Fruit fly (Drosophila melanogaster): ENCODE results near the gene Ilp4.

The Ilp4 gene

DNA sequence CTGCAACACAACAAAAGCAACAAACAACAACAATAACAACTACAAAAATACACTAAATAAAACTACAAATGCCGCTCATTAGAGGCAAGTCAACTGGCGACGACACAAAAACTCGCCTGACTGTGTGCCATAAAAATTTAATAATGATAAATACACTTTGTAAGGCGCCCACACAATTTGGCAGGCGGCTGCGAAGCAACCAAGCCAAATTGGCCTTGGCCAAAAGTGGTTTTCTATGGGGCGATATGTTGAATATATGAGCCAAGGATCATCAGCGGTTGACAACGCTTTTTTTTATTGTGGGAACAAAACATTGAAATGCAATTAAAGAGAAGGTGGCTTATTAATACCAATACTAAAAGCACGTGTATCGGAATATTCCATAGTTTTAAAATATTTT lies 46.1 kb upstream of the Ilp4 start:
- no peak for TF ChIP-seq eg (GFP tag; IDR thresholded peaks at IDR 0.05)
- TF ChIP-seq Sox14 (GFP tag; optimal IDR thresholded peaks at IDR 0.05), result no peak
- no peak for TF ChIP-seq lz (GFP tag; optimal IDR thresholded peaks at IDR 0.05)
- no peak for TF ChIP-seq spab (GFP tag; optimal IDR thresholded peaks at IDR 0.05)
- no peak for TF ChIP-seq CG7368 (GFP tag; optimal IDR thresholded peaks at IDR 0.05)
- TF ChIP-seq CG8119 (GFP tag; IDR thresholded peaks at IDR 0.05), result no peak
- no peak for TF ChIP-seq acj6 (GFP tag; optimal IDR thresholded peaks at IDR 0.05)
- no peak for TF ChIP-seq Eip93F (GFP tag; optimal IDR thresholded peaks at IDR 0.05)

DNA sequence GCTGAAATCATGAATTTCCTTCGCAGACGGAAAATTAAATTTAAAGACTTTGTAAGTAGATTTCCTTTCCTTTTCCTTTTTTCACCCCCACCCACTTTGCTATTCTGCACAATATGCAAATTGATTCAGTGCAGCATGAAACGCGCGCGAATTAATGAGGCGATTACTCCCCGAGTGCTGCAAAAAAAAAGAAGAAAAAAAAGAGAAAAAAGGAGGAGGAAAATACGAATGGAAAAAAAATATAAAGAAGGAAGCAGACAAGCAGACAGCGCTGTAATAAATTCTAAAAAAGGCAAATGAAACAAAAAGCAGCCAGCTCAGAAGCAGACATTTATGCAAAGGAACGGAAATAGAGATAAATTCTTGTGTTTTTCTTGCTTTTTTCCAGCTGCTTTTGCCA lies 44.7 kb upstream of the Ilp4 start:
- TF ChIP-seq CG31627 (GFP tag; optimal IDR thresholded peaks at IDR 0.05) (no peak), CG10669 (GFP tag; optimal IDR thresholded peaks at IDR 0.05) (peak; percentile 83), fd85E (GFP tag; optimal IDR thresholded peaks at IDR 0.05) (no peak), pdm3 (GFP tag; optimal IDR thresholded peaks at IDR 0.05) (peak; percentile 56), fkh (GFP tag; optimal IDR thresholded peaks at IDR 0.05) (no peak), fd59A (GFP tag; optimal IDR thresholded peaks at IDR 0.05) (peak; percentile 41), lz (GFP tag; optimal IDR thresholded peaks at IDR 0.05) (no peak), Sox102F (GFP tag; optimal IDR thresholded peaks at IDR 0.05) (no peak), CG6163 (GFP tag; IDR thresholded peaks at IDR 0.05) (peak; percentile 91), vri (GFP tag; optimal IDR thresholded peaks at IDR 0.05) (no peak), eg (GFP tag; IDR thresholded peaks at IDR 0.05) (peak; percentile 85), CG10631 (GFP tag; optimal IDR thresholded peaks at IDR 0.05) (peak; percentile 7), CG9139 (GFP tag; optimal IDR thresholded peaks at IDR 0.05) (peak; percentile 91), Eip75B (GFP tag; optimal IDR thresholded peaks at IDR 0.05) (peak; percentile 65), Gug (GFP tag; IDR thresholded peaks at IDR 0.05) (no peak), net (GFP tag; optimal IDR thresholded peaks at IDR 0.05) (peak; percentile 67), Ets96B (tag; optimal IDR thresholded peaks at IDR 0.05) (peak; percentile 75), CG34406 (GFP tag; optimal IDR thresholded peaks at IDR 0.05) (no peak), svp (GFP tag) (no peak), CG8119 (GFP tag; IDR thresholded peaks at IDR 0.05) (peak; percentile 84), Blimp-1 (GFP tag; optimal IDR thresholded peaks at IDR 0.05) (no peak), CG6808 (GFP tag; optimal IDR thresholded peaks at IDR 0.05) (peak; percentile 91), CG1621 (tag; optimal IDR thresholded peaks at IDR 0.05) (peak; percentile 64), CG3032 (tag; optimal IDR thresholded peaks at IDR 0.05) (peak; percentile 73), CG11902 (GFP tag; optimal IDR thresholded peaks at IDR 0.05) (no peak), Met (GFP tag; optimal IDR thresholded peaks at IDR 0.05) (no peak), topi (GFP tag; optimal IDR thresholded peaks at IDR 0.05) (no peak), CG3919 (GFP tag; optimal IDR thresholded peaks at IDR 0.05) (peak; percentile 58), spab (GFP tag; optimal IDR thresholded peaks at IDR 0.05) (peak; percentile 73), cyc (GFP tag; optimal IDR thresholded peaks at IDR 0.05) (no peak), Eip93F (GFP tag; optimal IDR thresholded peaks at IDR 0.05) (no peak), Ets21C (GFP tag; optimal IDR thresholded peaks at IDR 0.05) (no peak), salr (GFP tag; optimal IDR thresholded peaks at IDR 0.05) (peak; percentile 27 to 67), CG11762 (GFP tag; optimal IDR thresholded peaks at IDR 0.05; ENCODE audit: insufficient read depth) (peak; percentile 43), Lpt (GFP tag; optimal IDR thresholded peaks at IDR 0.05) (peak; percentile 84), CG15336 (GFP tag; IDR thresholded peaks at IDR 0.05) (peak; percentile 69), CG7368 (GFP tag; optimal IDR thresholded peaks at IDR 0.05) (peak; percentile 38), CG4318 (GFP tag; optimal IDR thresholded peaks at IDR 0.05) (no peak), dac (GFP tag; optimal IDR thresholded peaks at IDR 0.05) (peak; percentile 8), dsx (GFP tag; optimal IDR thresholded peaks at IDR 0.05; ENCODE audit: poor library complexity, severe bottlenecking) (peak; percentile 66), achi (GFP tag; optimal IDR thresholded peaks at IDR 0.05) (peak; percentile 45), ss (GFP tag; optimal IDR thresholded peaks at IDR 0.05) (peak; percentile 90 to 91), CG32006 (GFP tag; optimal IDR thresholded peaks at IDR 0.05) (peak; percentile 55), Hr39 (GFP tag; optimal IDR thresholded peaks at IDR 0.05) (no peak), CG16779 (tag; optimal IDR thresholded peaks at IDR 0.05) (peak; percentile 83), Hr4 (GFP tag; optimal IDR thresholded peaks at IDR 0.05) (no peak), CG6276 (GFP tag; optimal IDR thresholded peaks at IDR 0.05) (peak; percentile 85)

Measured in whole organism, prepupa.